Fruit fly (Drosophila melanogaster) whole organism, wandering third instar larva: Measurements from ENCODE around the gene Phb1.

ENCODE experiments used
- Abd-B ChIP-seq: fragments of >200 bp; optimal IDR thresholded peaks from 2 replicates; lab custom pipeline; 2017; ENCODE audit warnings: missing biosample characterization, missing genetic modification characterization
- CG9705 ChIP-seq: fragments of 200-800 bp; sonication (Bioruptor generic); optimal IDR thresholded peaks from 2 replicates; lab custom pipeline; 2018; ENCODE audit warnings: missing biosample characterization, mild to moderate bottlenecking, missing genetic modification characterization
- Dif ChIP-seq: fragments of 200-275, 200-300 bp; sonication (Bioruptor generic); optimal IDR thresholded peaks from 2 replicates; lab custom pipeline; 2018; ENCODE audit warnings: missing biosample characterization, missing genetic modification characterization; ENCODE audit not compliant: partially characterized antibody
- GATAd ChIP-seq: sonication (Bioruptor generic); optimal IDR thresholded peaks from 2 replicates; lab custom pipeline; 2016; ENCODE audit warnings: missing biosample characterization, missing genetic modification characterization
- Hnf4 ChIP-seq: fragments of 200-800 bp; sonication (Bioruptor generic); optimal IDR thresholded peaks from 2 replicates; lab custom pipeline; 2016; ENCODE audit warnings: missing biosample characterization, mild to moderate bottlenecking, missing genetic modification characterization
- Hr78 ChIP-seq: fragments of >200 bp; optimal IDR thresholded peaks from 2 replicates; lab custom pipeline; 2017; ENCODE audit warnings: missing biosample characterization, missing genetic modification characterization
- Hr83 ChIP-seq: fragments of 200-300 bp; sonication (Bioruptor generic); optimal IDR thresholded peaks from 2 replicates; lab custom pipeline; 2016; ENCODE audit warnings: missing biosample characterization, mild to moderate bottlenecking, missing genetic modification characterization, moderate library complexity; ENCODE audit not compliant: poor library complexity, severe bottlenecking
- OdsH ChIP-seq: fragments of 200-800 bp; sonication (Bioruptor generic); optimal IDR thresholded peaks from 2 replicates; lab custom pipeline; 2016; ENCODE audit warnings: missing biosample characterization, mild to moderate bottlenecking, missing genetic modification characterization
- br ChIP-seq: fragments of 200-800 bp; sonication (Bioruptor generic); optimal IDR thresholded peaks from 2 replicates; lab custom pipeline; 2016; ENCODE audit warnings: missing biosample characterization, missing genetic modification characterization
- dmrt93B ChIP-seq: fragments of 200-800 bp; sonication (Bioruptor generic); optimal IDR thresholded peaks from 2 replicates; lab custom pipeline; 2018; ENCODE audit warnings: missing biosample characterization, mild to moderate bottlenecking, missing genetic modification characterization
- pan ChIP-seq: fragments of >200 bp; optimal IDR thresholded peaks from 2 replicates; lab custom pipeline; 2017
- rgr ChIP-seq: fragments of 200-800 bp; sonication (Bioruptor generic); optimal IDR thresholded peaks from 3 replicates; lab custom pipeline; 2016; ENCODE audit warnings: missing biosample characterization, mild to moderate bottlenecking, missing genetic modification characterization
- usp ChIP-seq: fragments of >200 bp; optimal IDR thresholded peaks from 2 replicates; lab custom pipeline; 2017; ENCODE audit warnings: missing biosample characterization, missing genetic modification characterization

DNA sequence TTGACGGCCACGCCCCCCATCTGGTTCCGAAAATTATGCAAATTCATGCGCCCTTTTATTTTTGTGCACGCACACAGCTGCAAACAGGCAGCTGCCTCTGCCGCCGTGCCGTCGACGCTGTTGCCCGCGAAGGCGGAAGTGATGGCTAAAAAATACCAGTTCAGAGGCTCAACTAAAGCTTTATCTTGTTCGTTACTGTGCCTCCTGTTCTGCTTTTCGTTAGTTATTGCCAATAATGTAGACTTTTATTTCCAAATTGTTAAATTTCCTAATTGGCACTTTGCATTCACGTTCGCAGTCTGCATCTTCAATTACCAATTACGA is 10.7 kb upstream of the Phb1 start:
- TF ChIP-seq GATAd (GFP tag; lab: Kevin White, UChicago), result no peak
- no peak for TF ChIP-seq Hr83 (GFP tag; lab: Kevin White, UChicago)
- TF ChIP-seq Dif (GFP tag; lab: Kevin White, UChicago), result no peak
- TF ChIP-seq pan (lab: Kevin White, UChicago), result no peak
- no peak for TF ChIP-seq rgr (GFP tag; lab: Kevin White, UChicago)
- TF ChIP-seq usp (GFP tag; lab: Kevin White, UChicago), result no peak
- no peak for TF ChIP-seq CG9705 (GFP tag; lab: Kevin White, UChicago)
- no peak for TF ChIP-seq dmrt93B
- no peak for TF ChIP-seq br (GFP tag; lab: Kevin White, UChicago)
- TF ChIP-seq Abd-B (GFP tag; lab: Kevin White, UChicago), result no peak
- TF ChIP-seq OdsH (GFP tag; lab: Kevin White, UChicago), result no peak
- TF ChIP-seq Hr78 (GFP tag; lab: Kevin White, UChicago), result no peak
- no peak for TF ChIP-seq Hnf4 (GFP tag; lab: Kevin White, UChicago)
